Worm (Caenorhabditis elegans): ENCODE data around the gene gcy-1.

ce11 chrII:9551536-9551935 is 34.8 kb upstream of the gcy-1 start, which contains the start of gene F35H8.12:
- TF ChIP-seq cog-1 (tag; optimal IDR thresholded peaks at IDR 0.05) (no peak), flt-1 (GFP tag; IDR thresholded peaks at IDR 0.05) (no peak), tab-1 (GFP tag; IDR thresholded peaks at IDR 0.05) (no peak), med-1 (GFP tag; optimal IDR thresholded peaks at IDR 0.05; ENCODE audit: insufficient read depth) (no peak), ztf-23 (GFP tag; IDR thresholded peaks at IDR 0.05) (no peak), T22C8.4 (GFP tag; IDR thresholded peaks at IDR 0.05) (no peak), ref-1 (GFP tag; conservative IDR thresholded peaks at IDR 0.05) (no peak)

Data from whole organism, midembryonic.